Worm (Caenorhabditis elegans) whole organism, early embryonic: ENCODE results near the gene attf-5.

Experiments
- aly-1 ChIP-seq: sonication (generic microtip); optimal IDR thresholded peaks from 2 replicates; lab custom pipeline; 2016; ENCODE audit warnings: missing genetic modification characterization, missing compliant biosample characterization
- ama-1 ChIP-seq: fragments of 150-350 bp; optimal IDR thresholded peaks from 2 replicates; lab custom pipeline; 2014
- ceh-13 ChIP-seq: fragments of 200-800 bp; sonication (Bioruptor generic); optimal IDR thresholded peaks from 2 replicates; lab custom pipeline; 2018; ENCODE audit warnings: mild to moderate bottlenecking, missing genetic modification characterization, missing compliant biosample characterization
- hmg-4 ChIP-seq: fragments of 200-800 bp; sonication (Bioruptor generic); optimal IDR thresholded peaks from 2 replicates; lab custom pipeline; 2018; ENCODE audit warnings: mild to moderate bottlenecking, missing genetic modification characterization, missing compliant biosample characterization
- hnd-1 ChIP-seq: sonication (generic microtip); optimal IDR thresholded peaks from 2 replicates; lab custom pipeline; 2016; ENCODE audit warnings: missing genetic modification characterization, missing compliant biosample characterization
- tbx-11 ChIP-seq: fragments of 200-800 bp; sonication (Bioruptor generic); IDR thresholded peaks from 2 replicates; pipeline ENCODE4 v1.3.6; 2022; ENCODE audit warnings: missing genetic modification characterization, missing compliant biosample characterization
- tbx-37 ChIP-seq: fragments of 200-800 bp; sonication (Bioruptor generic); conservative IDR thresholded peaks from 2 replicates; pipeline ENCODE4 v1.3.6; 2022; ENCODE audit warnings: missing genetic modification reagents, missing genetic modification characterization, missing compliant biosample characterization
- tra-4 ChIP-seq: sonication (generic microtip); optimal IDR thresholded peaks from 2 replicates; lab custom pipeline; 2017; ENCODE audit warnings: missing genetic modification characterization, missing compliant biosample characterization

Gene attf-5

DNA sequence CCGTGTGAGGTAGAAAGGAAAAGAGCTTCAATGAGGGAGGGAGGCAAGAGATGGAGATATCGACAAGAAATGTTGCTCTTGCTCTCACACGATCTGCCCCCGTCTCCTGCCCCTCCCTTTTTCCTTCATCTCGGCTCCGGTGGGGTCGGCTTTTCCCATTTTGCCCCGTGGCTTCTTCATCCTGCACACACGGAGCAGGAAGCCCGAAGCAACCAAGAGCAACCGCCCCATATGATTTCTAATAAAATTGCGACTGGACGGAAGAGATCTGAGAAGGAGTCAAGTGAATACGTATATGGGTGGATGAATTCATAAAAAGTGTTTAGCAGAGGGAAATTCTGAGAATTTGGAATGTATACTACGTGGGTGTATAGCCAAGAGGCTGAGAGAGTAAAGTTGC is 56.5 kb downstream of the attf-5 start:
- TF ChIP-seq ama-1 (lab: Kevin White, UChicago) (no peak), tra-4 (tag; lab: Kevin White, UChicago) (no peak), hmg-4 (GFP tag; lab: Kevin White, UChicago) (no peak), aly-1 (no peak), tbx-37 (GFP tag; lab: Robert Waterston, UW) (no peak), tbx-11 (GFP tag; lab: Robert Waterston, UW) (no peak), ceh-13 (GFP tag; lab: Kevin White, UChicago) (no peak)

DNA sequence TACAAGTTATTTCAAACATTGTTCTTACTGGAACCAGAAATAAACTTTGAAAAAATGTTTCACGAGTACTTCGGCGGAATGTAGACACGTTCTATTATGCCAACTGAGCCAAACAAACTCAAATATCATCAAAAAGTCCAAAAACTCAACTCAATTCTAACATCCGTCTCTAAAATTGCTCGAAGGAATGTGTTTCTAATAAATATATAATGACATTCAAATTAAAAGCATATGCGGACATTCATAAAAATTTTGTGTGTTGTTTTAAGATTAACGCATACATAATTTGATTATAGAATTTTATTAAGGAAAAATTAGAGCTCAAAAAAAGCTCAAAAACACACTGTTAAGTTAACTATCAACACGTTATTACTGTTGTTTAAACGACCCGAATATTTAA is 57.3 kb downstream of the attf-5 start:
- TF ChIP-seq hnd-1 (tag; lab: Kevin White, UChicago) = no peak
